Worm (Caenorhabditis elegans) whole organism, L3 larva: ENCODE data around the gene T14G8.3.
A peak's percentile ranks its signal among the peaks of the same experiment; 100 is the strongest.

Source experiments
- aly-2 ChIP-seq: fragments of 150-350 bp; optimal IDR thresholded peaks from 2 replicates; lab custom pipeline; 2014; ENCODE audit warnings: missing biosample characterization, missing genetic modification characterization
- ama-1 ChIP-seq: fragments of 150-350 bp; optimal IDR thresholded peaks from 2 replicates; lab custom pipeline; 2018
- ceh-28 ChIP-seq: fragments of 150-350 bp; optimal IDR thresholded peaks from 2 replicates; lab custom pipeline; 2014; ENCODE audit warnings: missing biosample characterization, missing genetic modification reagents, missing genetic modification characterization
- ceh-82 ChIP-seq: fragments of 150-350 bp; optimal IDR thresholded peaks from 2 replicates; lab custom pipeline; 2014; ENCODE audit warnings: missing biosample characterization, missing genetic modification characterization
- ceh-9 ChIP-seq: sonication (generic microtip); optimal IDR thresholded peaks from 2 replicates; lab custom pipeline; 2018; ENCODE audit warnings: missing biosample characterization, missing genetic modification characterization
- egl-5 ChIP-seq: fragments of 150-350 bp; optimal IDR thresholded peaks from 2 replicates; lab custom pipeline; 2017; ENCODE audit warnings: missing biosample characterization, missing genetic modification reagents, missing genetic modification characterization, inconsistent platforms
- elt-1 ChIP-seq: fragments of 150-350 bp; optimal IDR thresholded peaks from 2 replicates; lab custom pipeline; 2014; ENCODE audit warnings: missing biosample characterization, missing genetic modification characterization
- elt-2 ChIP-seq: sonication (generic microtip); optimal IDR thresholded peaks from 2 replicates; lab custom pipeline; 2016; ENCODE audit warnings: missing genetic modification reagents, mild to moderate bottlenecking, missing genetic modification characterization, missing compliant biosample characterization
- elt-3 ChIP-seq, 3 experiments: fragments of 150-350 bp in 1 of 3; sonication (generic microtip) in 2 of 3; optimal IDR thresholded peaks; 2 replicates in 2 of 3; 4 replicates in 1 of 3; lab custom pipeline; 2014 to 2017; ENCODE audit warnings: missing biosample characterization in 3 of 3, missing genetic modification characterization in 3 of 3
- eor-1 ChIP-seq, 2 experiments: fragments of 150-350 bp; optimal IDR thresholded peaks; 2 replicates each; lab custom pipeline; 2014 to 2018; ENCODE audit warnings: missing biosample characterization in 2 of 2, missing genetic modification characterization in 2 of 2
- fkh-2 ChIP-seq: fragments of 150-350 bp; optimal IDR thresholded peaks from 2 replicates; lab custom pipeline; 2014; ENCODE audit warnings: missing biosample characterization, missing genetic modification reagents, missing genetic modification characterization
- hmg-11 ChIP-seq: sonication (generic microtip); optimal IDR thresholded peaks from 2 replicates; lab custom pipeline; 2016; ENCODE audit warnings: missing genetic modification characterization, missing compliant biosample characterization
- jun-1 ChIP-seq: fragments of 150-350 bp; optimal IDR thresholded peaks from 2 replicates; lab custom pipeline; 2014; ENCODE audit warnings: missing biosample characterization, missing genetic modification reagents, missing genetic modification characterization
- lin-15B ChIP-seq: fragments of 150-350 bp; optimal IDR thresholded peaks from 2 replicates; lab custom pipeline; 2014; ENCODE audit warnings: missing biosample characterization, missing genetic modification characterization
- lin-39 ChIP-seq: fragments of 150-350 bp; optimal IDR thresholded peaks from 2 replicates; lab custom pipeline; 2018; ENCODE audit warnings: missing biosample characterization, missing genetic modification reagents, missing genetic modification characterization
- nfya-1 ChIP-seq: sonication (generic microtip); optimal IDR thresholded peaks from 2 replicates; lab custom pipeline; 2017; ENCODE audit warnings: missing genetic modification characterization, mild to moderate bottlenecking, missing compliant biosample characterization, antibody characterized with exemption, moderate library complexity; ENCODE audit not compliant: insufficient read depth
- nhr-11 ChIP-seq: fragments of 150-350 bp; optimal IDR thresholded peaks from 2 replicates; lab custom pipeline; 2014; ENCODE audit warnings: missing biosample characterization, missing genetic modification characterization
- nhr-12 ChIP-seq: fragments of 150-350 bp; optimal IDR thresholded peaks from 2 replicates; lab custom pipeline; 2014; ENCODE audit warnings: missing biosample characterization, missing genetic modification characterization
- nhr-23 ChIP-seq: fragments of 150-350 bp; optimal IDR thresholded peaks from 2 replicates; lab custom pipeline; 2014; ENCODE audit warnings: missing biosample characterization, missing genetic modification reagents, missing genetic modification characterization
- nhr-237 ChIP-seq: fragments of 150-350 bp; optimal IDR thresholded peaks from 2 replicates; lab custom pipeline; 2014; ENCODE audit warnings: missing biosample characterization, missing genetic modification characterization
- nhr-25 ChIP-seq: sonication (generic microtip); optimal IDR thresholded peaks from 2 replicates; lab custom pipeline; 2017; ENCODE audit warnings: missing biosample characterization, missing genetic modification characterization
- nhr-43 ChIP-seq: sonication (generic microtip); optimal IDR thresholded peaks from 2 replicates; lab custom pipeline; 2016; ENCODE audit warnings: mild to moderate bottlenecking, missing genetic modification characterization, missing compliant biosample characterization; ENCODE audit not compliant: poor library complexity, severe bottlenecking
- nhr-67 ChIP-seq: fragments of 150-350 bp; optimal IDR thresholded peaks from 2 replicates; lab custom pipeline; 2014; ENCODE audit warnings: missing biosample characterization, missing genetic modification characterization
- nhr-77 ChIP-seq: fragments of 150-350 bp; optimal IDR thresholded peaks from 2 replicates; lab custom pipeline; 2014; ENCODE audit warnings: missing biosample characterization, missing genetic modification characterization
- pha-4 ChIP-seq: fragments of 150-350 bp; optimal IDR thresholded peaks from 2 replicates; lab custom pipeline; 2014; ENCODE audit warnings: missing biosample characterization, missing genetic modification reagents, missing genetic modification characterization
- pqm-1 ChIP-seq: fragments of 150-350 bp; optimal IDR thresholded peaks from 2 replicates; lab custom pipeline; 2017; ENCODE audit warnings: missing biosample characterization, missing genetic modification characterization, inconsistent platforms
- sea-2 ChIP-seq: fragments of 150-350 bp; sonication (generic microtip); optimal IDR thresholded peaks from 4 replicates; lab custom pipeline; 2014; ENCODE audit warnings: missing biosample characterization, missing genetic modification reagents, missing genetic modification characterization
- tbx-2 ChIP-seq: sonication (generic microtip); optimal IDR thresholded peaks from 2 replicates; lab custom pipeline; 2016; ENCODE audit warnings: mild to moderate bottlenecking, missing genetic modification characterization, missing compliant biosample characterization
- unc-39 ChIP-seq: sonication (generic microtip); optimal IDR thresholded peaks from 4 replicates; lab custom pipeline; 2017; ENCODE audit warnings: missing biosample characterization, missing genetic modification characterization
- unc-62 ChIP-seq: fragments of 150-350 bp; sonication (generic microtip); optimal IDR thresholded peaks from 4 replicates; lab custom pipeline; 2014; ENCODE audit warnings: missing biosample characterization, missing genetic modification reagents, missing genetic modification characterization
- zag-1 ChIP-seq: fragments of 150-350 bp; optimal IDR thresholded peaks from 2 replicates; lab custom pipeline; 2014; ENCODE audit warnings: missing biosample characterization, missing genetic modification characterization
- ztf-11 ChIP-seq: fragments of 150-350 bp; optimal IDR thresholded peaks from 2 replicates; lab custom pipeline; 2014; ENCODE audit warnings: missing biosample characterization, missing genetic modification characterization

The T14G8.3 gene

DNA sequence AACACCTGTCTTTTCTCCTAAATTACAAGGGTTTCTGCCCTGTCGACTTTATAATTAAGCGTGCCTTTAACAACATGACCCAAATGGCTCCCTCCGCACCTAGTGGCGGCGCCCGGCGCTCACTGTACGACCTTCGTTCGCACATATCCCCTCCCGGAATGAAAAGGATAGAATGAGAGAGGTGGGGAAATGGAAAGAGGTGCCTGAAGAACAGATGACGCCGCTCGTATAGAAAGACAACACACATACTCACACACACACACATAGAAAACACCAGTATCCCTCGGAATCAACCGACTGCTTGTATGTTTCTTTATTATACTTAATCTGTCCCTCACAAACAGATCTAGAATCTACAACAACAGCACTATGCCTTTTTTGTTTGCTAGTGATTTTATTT is 48.9 kb downstream of the T14G8.3 start:
- TF ChIP-seq hmg-11 (peak; percentile 1), nhr-43 (tag; lab: Kevin White, UChicago) (no peak), nhr-23 (tag; lab: Kevin White, UChicago) (peak; percentile 35), nhr-12 (tag; lab: Kevin White, UChicago) (no peak)

DNA sequence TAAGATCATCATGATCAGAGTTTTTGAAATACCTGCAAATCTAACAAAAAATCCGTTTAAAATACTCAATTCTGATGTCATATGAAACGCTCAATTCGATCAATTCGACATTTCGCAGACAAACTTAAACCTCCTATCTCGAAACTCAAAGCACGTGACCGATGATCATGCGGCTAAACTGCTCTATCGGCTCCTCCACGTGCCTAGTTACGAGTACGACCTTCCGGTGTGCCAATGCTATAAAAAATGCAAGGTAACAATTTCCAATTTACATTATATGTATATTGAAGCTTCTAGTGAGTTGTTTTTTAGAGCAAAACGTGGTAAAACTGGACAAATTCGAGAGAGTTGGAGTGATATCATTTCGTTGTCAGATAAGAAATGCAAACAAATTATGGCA is 50.2 kb downstream of the T14G8.3 start:
- TF ChIP-seq ceh-28 (tag; lab: Kevin White, UChicago) = no peak
- TF ChIP-seq elt-2 = peak; percentile 68
- peak; percentile 31 for TF ChIP-seq jun-1 (tag; lab: Kevin White, UChicago)

DNA sequence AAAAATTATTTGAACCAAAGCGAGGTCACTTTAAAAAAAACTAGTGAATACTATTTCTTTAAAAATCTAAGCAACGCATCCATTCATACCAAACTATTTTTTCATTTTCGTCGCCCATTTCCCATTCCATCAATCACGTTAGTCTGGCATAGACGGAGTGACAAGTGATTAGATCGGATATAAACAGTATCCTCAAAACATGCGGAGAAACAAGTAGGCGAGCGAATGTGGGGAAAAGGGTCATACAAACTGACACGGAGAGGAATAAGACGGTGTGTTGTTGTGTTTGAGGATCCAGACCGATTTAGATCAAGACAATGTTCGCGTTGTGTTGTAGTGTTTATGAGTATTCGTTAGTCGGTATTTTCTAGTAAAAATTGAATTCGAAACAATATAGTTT is 51.4 kb downstream of the T14G8.3 start:
- TF ChIP-seq nhr-23 (tag; lab: Kevin White, UChicago) = peak; percentile 69
- TF ChIP-seq pha-4 (tag; lab: Kevin White, UChicago) = no peak
- no peak for TF ChIP-seq unc-39 (tag; lab: Kevin White, UChicago)
- TF ChIP-seq nhr-11 (tag; lab: Kevin White, UChicago) = no peak
- no peak for TF ChIP-seq aly-2 (tag; lab: Kevin White, UChicago)
- no peak for TF ChIP-seq ztf-11
- TF ChIP-seq egl-5 (tag; lab: Kevin White, UChicago) = peak; percentile 41
- TF ChIP-seq sea-2 (GFP tag; lab: Kevin White, UChicago) = no peak
- peak; percentile 50 for TF ChIP-seq ama-1 (lab: Kevin White, UChicago)
- no peak for TF ChIP-seq nhr-25
- no peak for TF ChIP-seq unc-62
- TF ChIP-seq ceh-28 (tag; lab: Kevin White, UChicago) = no peak
- TF ChIP-seq nfya-1 (tag; lab: Kevin White, UChicago) = no peak

DNA sequence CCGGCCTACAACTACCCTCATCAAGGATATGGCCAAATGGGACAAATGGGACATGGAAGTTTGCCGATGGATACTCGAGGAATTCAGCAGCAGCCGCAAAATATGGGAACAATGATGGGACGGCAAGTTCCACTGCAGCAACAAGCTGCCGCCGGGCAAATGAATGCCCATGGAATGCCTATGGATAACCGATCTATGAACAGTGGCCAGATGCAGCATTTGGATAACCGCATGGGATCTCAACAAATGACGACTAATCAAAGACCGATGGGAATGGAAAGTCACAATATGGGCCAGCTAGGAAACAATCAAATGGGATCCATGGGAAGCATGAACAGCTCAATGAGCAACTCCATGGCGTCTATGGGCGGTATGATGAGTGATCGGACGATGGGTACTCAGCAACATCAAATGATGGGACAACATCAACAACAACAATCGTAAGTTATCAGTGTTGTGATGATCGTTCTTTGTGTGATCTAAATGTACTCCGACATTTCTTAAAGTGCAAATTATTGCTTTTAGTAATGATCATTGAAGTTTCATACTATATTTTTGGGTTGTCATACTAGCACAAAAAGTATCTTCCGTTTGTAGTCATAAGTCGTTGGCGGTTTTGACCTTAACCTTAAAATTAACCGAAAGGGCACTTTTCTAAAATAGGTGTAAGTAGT is 52.5 kb downstream of the T14G8.3 start:
- TF ChIP-seq pqm-1 (tag; lab: Kevin White, UChicago) = peak; percentile 67
- TF ChIP-seq aly-2 (tag; lab: Kevin White, UChicago) = no peak
- TF ChIP-seq elt-3 (tag; optimal IDR thresholded peaks at IDR 0.05; lab: Kevin White, UChicago) = no peak
- TF ChIP-seq ztf-11 = no peak
- TF ChIP-seq ama-1 (lab: Kevin White, UChicago) = peak; percentile 61
- TF ChIP-seq nhr-43 (tag; lab: Kevin White, UChicago) = peak; percentile 47
- no peak for TF ChIP-seq tbx-2 (tag; lab: Kevin White, UChicago)

DNA sequence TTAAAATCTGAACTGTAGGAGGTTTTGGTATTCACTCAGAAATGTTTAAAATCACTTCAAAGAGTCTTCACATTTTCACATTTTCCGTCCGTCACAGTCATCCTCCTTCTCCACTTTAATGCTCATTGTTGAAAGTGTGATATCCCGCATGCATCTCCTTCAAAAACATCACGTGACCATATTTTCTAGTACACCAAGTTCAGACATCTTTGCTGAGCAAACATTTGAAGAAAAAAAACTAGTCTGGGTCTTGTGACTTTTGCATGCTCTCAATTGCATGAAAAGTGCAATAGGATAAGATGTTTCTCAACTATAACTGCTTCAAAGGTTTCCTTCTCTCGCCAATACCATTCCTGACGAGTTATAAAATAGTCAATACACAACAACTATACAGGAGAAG is 53.2 kb downstream of the T14G8.3 start:
- no peak for TF ChIP-seq zag-1 (tag; lab: Kevin White, UChicago)
- TF ChIP-seq nfya-1 (tag; lab: Kevin White, UChicago) = peak; percentile 6

DNA sequence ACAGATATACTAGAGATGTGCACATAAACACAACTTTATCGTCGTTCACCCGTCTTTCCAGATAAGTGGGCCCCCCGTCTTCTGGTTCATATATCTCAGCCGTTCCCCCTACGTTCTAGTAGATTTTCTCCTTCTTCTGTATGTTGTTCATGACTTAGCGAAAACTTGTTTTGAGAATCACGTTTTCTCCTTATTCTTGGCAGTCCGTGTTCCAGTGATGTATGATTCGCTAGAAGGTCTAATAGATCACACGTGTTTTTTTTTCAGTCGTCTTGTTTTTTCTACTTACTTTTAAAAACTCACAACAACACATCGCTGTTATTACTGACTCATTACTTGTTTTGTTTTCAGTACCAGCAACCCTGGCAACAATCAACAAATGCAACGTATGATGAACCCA is 54.0 kb downstream of the T14G8.3 start:
- TF ChIP-seq eor-1 (tag; optimal IDR thresholded peaks at IDR 0.05; lab: Kevin White, UChicago) (no peak), nhr-23 (tag; lab: Kevin White, UChicago) (peak; percentile 6)

DNA sequence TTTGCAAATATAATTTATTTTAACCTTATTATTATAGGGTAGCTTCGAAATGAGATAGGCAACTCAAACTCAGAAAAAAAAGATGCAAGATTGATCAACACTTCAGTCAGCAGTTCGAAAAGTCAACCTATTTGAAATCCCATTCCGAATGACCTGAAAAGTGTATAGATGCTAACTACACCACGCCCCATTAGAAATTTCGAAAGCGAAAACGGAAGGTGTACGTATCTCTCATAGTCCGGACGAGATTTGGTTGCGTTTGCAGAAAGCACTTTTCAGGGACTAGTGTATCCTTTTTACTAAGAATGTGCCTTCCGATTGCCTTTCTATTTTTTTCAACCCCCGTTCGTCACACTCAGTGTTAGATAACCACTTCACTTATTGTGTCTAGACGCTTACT is 54.7 kb downstream of the T14G8.3 start:
- peak; percentile 65 for TF ChIP-seq egl-5 (tag; lab: Kevin White, UChicago)
- TF ChIP-seq lin-15B (tag; lab: Kevin White, UChicago) = no peak

DNA sequence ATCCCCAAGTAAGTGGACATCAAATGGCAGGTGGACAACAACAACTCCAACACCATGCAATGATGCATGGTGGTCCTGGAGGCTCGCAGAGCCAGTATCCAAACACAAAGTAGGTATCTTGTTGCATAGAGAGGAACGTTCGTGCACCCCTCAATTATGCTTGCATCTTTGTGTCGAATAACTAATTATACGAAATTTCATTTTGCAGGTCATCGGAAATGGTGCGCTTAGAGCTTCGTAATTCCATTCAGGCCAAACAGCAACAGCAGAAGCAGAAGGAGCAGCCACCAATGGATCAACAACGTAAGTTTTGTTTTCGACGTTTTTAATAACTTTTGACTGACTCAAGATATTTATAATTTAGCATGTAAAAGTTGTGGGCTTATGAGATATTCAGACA is 55.4 kb downstream of the T14G8.3 start:
- TF ChIP-seq ceh-82 (tag; lab: Kevin White, UChicago) (no peak), nhr-67 (tag; lab: Kevin White, UChicago) (no peak), ztf-11 (no peak), unc-62 (no peak), zag-1 (tag; lab: Kevin White, UChicago) (no peak), ceh-9 (tag; lab: Kevin White, UChicago) (no peak), pha-4 (tag; lab: Kevin White, UChicago) (no peak), lin-39 (tag; lab: Kevin White, UChicago) (no peak), nhr-237 (no peak), elt-1 (no peak), fkh-2 (no peak), aly-2 (tag; lab: Kevin White, UChicago) (no peak), nhr-77 (tag; lab: Kevin White, UChicago) (no peak)
- TF ChIP-seq, all 47 proteins: peak for 0
